Worm (Caenorhabditis elegans): ENCODE data around the gene srh-135.

- TF ChIP-seq nhr-77 (tag; optimal IDR thresholded peaks at IDR 0.05) (peak; percentile 59), skn-1 (tag; optimal IDR thresholded peaks at IDR 0.05) (no peak), aly-2 (tag; optimal IDR thresholded peaks at IDR 0.05) (no peak), arid-1 (GFP tag; conservative IDR thresholded peaks at IDR 0.05) (no peak), nhr-237 (tag; optimal IDR thresholded peaks at IDR 0.05) (no peak), nhr-28 (tag; optimal IDR thresholded peaks at IDR 0.05) (peak; percentile 87)
Observed at ce11 chrII:10221627-10222026, 5.3 kb downstream of the srh-135 start.

Measured in whole organism, L4 larva.